Worm (Caenorhabditis elegans) whole organism, L4 larva: ENCODE data around the gene tag-234.

Source experiments
- dmd-6 ChIP-seq: fragments of 200-800 bp; sonication (Bioruptor generic); IDR thresholded peaks from 2 replicates; pipeline ENCODE4 v1.3.6; 2022; ENCODE audit warnings: missing genetic modification reagents, missing genetic modification characterization, missing compliant biosample characterization
- dpl-1 ChIP-seq: fragments of 150-350 bp; optimal IDR thresholded peaks from 2 replicates; lab custom pipeline; 2014; ENCODE audit warnings: missing biosample characterization, missing genetic modification reagents, missing genetic modification characterization
- lin-13 ChIP-seq: fragments of 150-350 bp; optimal IDR thresholded peaks from 2 replicates; lab custom pipeline; 2014; ENCODE audit warnings: missing biosample characterization, missing genetic modification reagents, missing genetic modification characterization
- lsy-2 ChIP-seq, 2 experiments: fragments of 150-350 bp in 1 of 2; sonication (generic microtip) in 1 of 2; optimal IDR thresholded peaks; 2 replicates each; lab custom pipeline; 2014 to 2017; ENCODE audit warnings: missing biosample characterization in 2 of 2, missing genetic modification characterization in 2 of 2
- nhr-237 ChIP-seq: sonication (generic microtip); optimal IDR thresholded peaks from 2 replicates; lab custom pipeline; 2017; ENCODE audit warnings: missing biosample characterization, missing genetic modification characterization
- nhr-28 ChIP-seq: fragments of 150-350 bp; optimal IDR thresholded peaks from 2 replicates; lab custom pipeline; 2014; ENCODE audit warnings: missing biosample characterization, missing genetic modification characterization
- nhr-41 ChIP-seq: fragments of 200-800 bp; sonication (Bioruptor generic); IDR thresholded peaks from 2 replicates; pipeline ENCODE4 v1.3.6; 2022; ENCODE audit warnings: missing genetic modification reagents, missing genetic modification characterization, missing compliant biosample characterization
- nhr-77 ChIP-seq: fragments of 150-350 bp; optimal IDR thresholded peaks from 2 replicates; lab custom pipeline; 2014; ENCODE audit warnings: missing biosample characterization, missing genetic modification characterization
- pqm-1 ChIP-seq: sonication (generic microtip); optimal IDR thresholded peaks from 2 replicates; lab custom pipeline; 2017; ENCODE audit warnings: missing biosample characterization, missing genetic modification characterization
- unc-62 ChIP-seq, 3 experiments: fragments of 150-350 bp in 1 of 3; sonication (generic microtip); optimal IDR thresholded peaks in 2 of 3; peaks in 1 of 3; 1 replicate in 1 of 3; 2 replicates in 2 of 3; lab custom pipeline; 2014 to 2017; ENCODE audit warnings: missing biosample characterization in 3 of 3, missing genetic modification characterization in 3 of 3, missing genetic modification reagents in 3 of 3, missing genotype in 1 of 3
- zip-2 ChIP-seq: fragments of 150-350 bp; optimal IDR thresholded peaks from 2 replicates; lab custom pipeline; 2014; ENCODE audit warnings: missing biosample characterization, missing genetic modification characterization
- ztf-11 ChIP-seq: fragments of 150-350 bp; optimal IDR thresholded peaks from 2 replicates; lab custom pipeline; 2014; ENCODE audit warnings: missing biosample characterization, missing genetic modification characterization

DNA sequence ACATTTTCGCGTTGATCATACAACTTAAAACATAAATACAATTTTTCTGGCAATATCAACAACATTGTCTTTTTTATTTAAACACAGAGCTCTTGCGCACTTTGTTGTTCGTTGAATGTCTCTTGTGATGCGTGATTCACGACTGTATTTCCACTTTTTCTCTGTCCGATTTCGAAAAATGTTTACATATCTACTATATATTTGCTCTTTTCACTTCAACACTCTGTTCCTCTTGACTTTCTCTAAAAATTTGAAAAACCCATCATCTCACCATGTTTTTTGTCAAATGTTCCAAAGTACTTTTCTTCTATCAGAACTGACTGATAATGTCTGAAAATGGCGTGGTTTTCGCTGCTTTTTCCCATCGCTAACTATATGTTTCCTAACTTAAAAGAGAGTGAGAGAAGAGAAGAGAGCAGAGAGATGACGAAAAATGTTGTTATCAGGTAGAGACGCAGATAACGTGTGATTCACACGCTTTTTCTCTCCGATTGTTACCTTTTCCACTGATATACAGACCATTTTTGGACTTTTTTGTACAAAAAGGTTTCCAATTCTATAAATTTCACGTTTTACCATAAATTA is 48.0 kb downstream of the tag-234 start:
- TF ChIP-seq dmd-6 = peak; percentile 90
- no peak for TF ChIP-seq ztf-11 (tag; lab: Kevin White, UChicago)
- peak in 1 of 2 experiments; percentile 86 for TF ChIP-seq unc-62 (GFP tag; optimal IDR thresholded peaks at IDR 0.05 in 1 of 2; lab: Kevin White, UChicago)
- no peak for TF ChIP-seq unc-62 (tag; optimal IDR thresholded peaks at IDR 0.05; lab: Kevin White, UChicago)
- peak; percentile 93 for TF ChIP-seq nhr-28 (tag; lab: Kevin White, UChicago)
- no peak for TF ChIP-seq dpl-1 (GFP tag; lab: Kevin White, UChicago)
- TF ChIP-seq lsy-2 (tag; optimal IDR thresholded peaks at IDR 0.05; lab: Kevin White, UChicago) = peak in 1 of 2 experiments; percentile 45
- TF ChIP-seq nhr-237 (tag; lab: Kevin White, UChicago) = no peak
- TF ChIP-seq zip-2 (tag; lab: Kevin White, UChicago) = no peak
- TF ChIP-seq nhr-41 = no peak
- TF ChIP-seq lin-13 (GFP tag; lab: Kevin White, UChicago) = peak; percentile 14
- TF ChIP-seq pqm-1 = peak; percentile 89
- peak; percentile 78 for TF ChIP-seq nhr-77 (tag; lab: Kevin White, UChicago)
